Fruit fly (Drosophila melanogaster) whole organism, embryonic: Measurements from ENCODE around the gene hiro.

Source experiments
- CG11247 ChIP-seq: fragments of 200-800 bp; sonication (Bioruptor generic); IDR thresholded peaks from 2 replicates; pipeline ENCODE4 v1.3.6; 2022; ENCODE audit warnings: missing biosample characterization, missing genetic modification characterization
- CG6689 ChIP-seq: fragments of 200-800 bp; sonication (Bioruptor generic); IDR thresholded peaks from 2 replicates; pipeline ENCODE4 v1.3.6; 2022; ENCODE audit warnings: missing biosample characterization, missing genetic modification characterization

DNA sequence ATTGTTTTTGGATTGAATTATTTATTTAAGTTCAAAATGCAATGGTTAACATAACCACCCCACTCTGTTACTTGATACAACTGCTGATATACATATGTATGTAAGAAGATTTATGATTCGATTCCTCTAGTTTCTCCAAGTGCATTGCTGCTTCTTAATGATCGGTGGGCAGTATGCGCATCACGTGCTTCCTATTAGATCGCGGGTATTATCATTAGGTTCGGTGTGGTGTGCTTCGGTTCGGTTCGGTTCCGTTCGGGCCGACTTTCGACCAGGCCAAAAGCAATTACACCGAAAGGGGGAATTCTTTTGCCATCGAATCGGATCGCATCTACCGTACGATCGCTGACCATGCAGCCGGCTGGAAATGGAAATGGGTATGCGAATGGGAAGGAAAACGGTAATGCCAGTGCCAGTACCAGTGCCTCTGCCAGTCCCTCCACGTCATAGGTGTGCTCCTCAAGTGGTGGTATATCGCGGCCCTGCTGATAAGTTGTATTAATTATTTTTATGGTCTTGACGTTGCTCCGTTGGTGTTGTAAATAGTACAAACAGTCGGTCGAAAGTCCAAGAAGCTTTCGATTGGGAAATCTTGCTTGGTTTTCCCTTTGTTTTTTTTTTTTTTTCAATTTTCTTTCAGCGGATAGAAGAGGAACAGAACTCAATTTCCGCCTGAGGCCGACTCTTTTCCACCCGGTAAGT, 50.3 kb downstream of the hiro start:
- TF ChIP-seq CG6689 (GFP tag; lab: Robert Waterston, UW) (no peak), CG11247 (GFP tag; lab: Robert Waterston, UW) (no peak)
